Fruit fly (Drosophila melanogaster): ENCODE measurements around the gene CG1571.

DNA sequence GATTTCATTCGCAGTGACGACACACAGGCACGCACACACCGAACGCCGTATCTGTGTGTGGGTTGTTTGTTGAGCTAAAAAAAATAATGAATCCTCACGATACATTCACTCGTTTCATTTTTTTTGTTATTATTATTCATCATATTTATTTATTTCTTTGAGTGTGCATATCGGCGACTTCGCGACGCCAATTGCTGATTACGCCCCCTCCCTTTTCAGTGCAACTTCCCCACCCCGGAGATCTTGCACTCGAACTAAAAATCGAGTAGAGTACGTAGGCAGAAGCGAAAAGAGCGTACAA lies 13.5 kb upstream of the CG1571 start:
- TF ChIP-seq CG11723 (GFP tag; optimal IDR thresholded peaks at IDR 0.05) (no peak), insv (GFP tag; optimal IDR thresholded peaks at IDR 0.05) (no peak), CG4360 (GFP tag; IDR thresholded peaks at IDR 0.05) (no peak), en (GFP tag; optimal IDR thresholded peaks at IDR 0.05) (no peak), CG43689 (GFP tag; IDR thresholded peaks at IDR 0.05) (no peak), CG3847 (GFP tag; IDR thresholded peaks at IDR 0.05) (no peak), CHES-1-like (GFP tag; optimal IDR thresholded peaks at IDR 0.05) (no peak)
